Worm (Caenorhabditis elegans) whole organism, late embryonic: ENCODE data around the gene F25D1.3.

Experiments used
- C38D4.7 ChIP-seq: fragments of 200-800 bp; sonication (Bioruptor generic); optimal IDR thresholded peaks from 2 replicates; lab custom pipeline; 2018; ENCODE audit warnings: mild to moderate bottlenecking, missing genetic modification characterization, moderate library complexity, missing compliant biosample characterization
- K02D7.2 ChIP-seq: sonication (generic microtip); optimal IDR thresholded peaks from 2 replicates; lab custom pipeline; 2017; ENCODE audit warnings: mild to moderate bottlenecking, missing genetic modification characterization, missing compliant biosample characterization
- T23F11.4 ChIP-seq: fragments of 200-800 bp; sonication (Bioruptor generic); optimal IDR thresholded peaks from 2 replicates; lab custom pipeline; 2018; ENCODE audit warnings: mild to moderate bottlenecking, missing genetic modification characterization, missing compliant biosample characterization
- Y22D7AL.16 ChIP-seq: sonication (generic microtip); optimal IDR thresholded peaks from 2 replicates; lab custom pipeline; 2016; ENCODE audit warnings: missing genetic modification characterization, missing compliant biosample characterization
- ceh-14 ChIP-seq: sonication (generic microtip); optimal IDR thresholded peaks from 2 replicates; lab custom pipeline; 2016; ENCODE audit warnings: missing genotype, missing genetic modification characterization, missing compliant biosample characterization
- ceh-18 ChIP-seq: sonication (generic microtip); optimal IDR thresholded peaks from 2 replicates; lab custom pipeline; 2016; ENCODE audit warnings: missing genetic modification characterization, missing compliant biosample characterization
- ceh-2 ChIP-seq: sonication (generic microtip); optimal IDR thresholded peaks from 2 replicates; lab custom pipeline; 2016; ENCODE audit warnings: missing genotype, missing genetic modification characterization, missing compliant biosample characterization
- ceh-31 ChIP-seq: sonication (generic microtip); optimal IDR thresholded peaks from 2 replicates; lab custom pipeline; 2016; ENCODE audit warnings: missing genetic modification characterization, missing compliant biosample characterization
- ceh-34 ChIP-seq: sonication (generic microtip); optimal IDR thresholded peaks from 2 replicates; lab custom pipeline; 2016; ENCODE audit warnings: mild to moderate bottlenecking, missing genetic modification characterization, missing compliant biosample characterization
- ceh-45 ChIP-seq: fragments of 200-800 bp; sonication (Bioruptor generic); IDR thresholded peaks from 2 replicates; pipeline ENCODE4 v1.3.6; 2022; ENCODE audit warnings: missing genetic modification reagents, missing genetic modification characterization, missing compliant biosample characterization
- ceh-9 ChIP-seq: sonication (generic microtip); optimal IDR thresholded peaks from 2 replicates; lab custom pipeline; 2016; ENCODE audit warnings: mild to moderate bottlenecking, missing genetic modification characterization, inconsistent platforms, missing compliant biosample characterization
- che-1 ChIP-seq: sonication (generic microtip); optimal IDR thresholded peaks from 2 replicates; lab custom pipeline; 2016; ENCODE audit warnings: mild to moderate bottlenecking, missing genetic modification characterization, missing compliant biosample characterization
- dmd-4 ChIP-seq: sonication (generic microtip); optimal IDR thresholded peaks from 2 replicates; lab custom pipeline; 2016; ENCODE audit warnings: borderline replicate concordance, missing genetic modification characterization, missing compliant biosample characterization
- dve-1 ChIP-seq: sonication (generic microtip); optimal IDR thresholded peaks from 2 replicates; lab custom pipeline; 2017; ENCODE audit warnings: antibody characterized with exemption, mild to moderate bottlenecking, missing genetic modification characterization, missing compliant biosample characterization
- elt-4 ChIP-seq: sonication (generic microtip); optimal IDR thresholded peaks from 2 replicates; lab custom pipeline; 2016; ENCODE audit warnings: missing genetic modification characterization, missing compliant biosample characterization
- ets-4 ChIP-seq: sonication (generic microtip); optimal IDR thresholded peaks from 2 replicates; lab custom pipeline; 2016; ENCODE audit warnings: missing genetic modification characterization, missing compliant biosample characterization
- fax-1 ChIP-seq: sonication (generic microtip); optimal IDR thresholded peaks from 2 replicates; lab custom pipeline; 2016; ENCODE audit warnings: missing genotype, missing genetic modification characterization, missing compliant biosample characterization
- fkh-6 ChIP-seq: sonication (generic microtip); optimal IDR thresholded peaks from 2 replicates; lab custom pipeline; 2016; ENCODE audit warnings: missing genetic modification characterization, missing compliant biosample characterization
- gmeb-2 ChIP-seq: sonication (generic microtip); optimal IDR thresholded peaks from 2 replicates; lab custom pipeline; 2016; ENCODE audit warnings: missing genetic modification characterization, inconsistent platforms, missing compliant biosample characterization
- hlh-13 ChIP-seq: fragments of 200-800 bp; sonication (Bioruptor generic); optimal IDR thresholded peaks from 2 replicates; lab custom pipeline; 2018; ENCODE audit warnings: mild to moderate bottlenecking, missing genetic modification characterization, missing compliant biosample characterization
- hlh-15 ChIP-seq: sonication (generic microtip); optimal IDR thresholded peaks from 2 replicates; lab custom pipeline; 2016; ENCODE audit warnings: missing genetic modification characterization, missing compliant biosample characterization
- hlh-6 ChIP-seq: sonication (generic microtip); optimal IDR thresholded peaks from 2 replicates; lab custom pipeline; 2016; ENCODE audit warnings: missing genotype, missing genetic modification characterization, missing compliant biosample characterization
- hlh-8 ChIP-seq: sonication (generic microtip); optimal IDR thresholded peaks from 2 replicates; lab custom pipeline; 2016; ENCODE audit warnings: missing genotype, missing genetic modification characterization, missing compliant biosample characterization
- lim-6 ChIP-seq: sonication (generic microtip); optimal IDR thresholded peaks from 2 replicates; lab custom pipeline; 2016; ENCODE audit warnings: missing genetic modification characterization, missing compliant biosample characterization
- mec-3 ChIP-seq: sonication (generic microtip); optimal IDR thresholded peaks from 2 replicates; lab custom pipeline; 2016; ENCODE audit warnings: borderline replicate concordance, missing genetic modification characterization, missing compliant biosample characterization
- nhr-11 ChIP-seq: fragments of 150-350 bp; optimal IDR thresholded peaks from 2 replicates; lab custom pipeline; 2014; ENCODE audit warnings: missing biosample characterization, missing genetic modification characterization
- nhr-232 ChIP-seq: sonication (generic microtip); optimal IDR thresholded peaks from 2 replicates; lab custom pipeline; 2016; ENCODE audit warnings: missing genetic modification characterization, missing compliant biosample characterization
- npax-4 ChIP-seq: sonication (generic microtip); optimal IDR thresholded peaks from 2 replicates; lab custom pipeline; 2016; ENCODE audit warnings: missing genetic modification characterization, missing compliant biosample characterization
- odd-2 ChIP-seq: sonication (generic microtip); optimal IDR thresholded peaks from 2 replicates; lab custom pipeline; 2017; ENCODE audit warnings: antibody characterized with exemption, mild to moderate bottlenecking, missing genetic modification characterization, missing compliant biosample characterization
- pat-9 ChIP-seq: fragments of 200-800 bp; sonication (Bioruptor generic); optimal IDR thresholded peaks from 2 replicates; lab custom pipeline; 2018; ENCODE audit warnings: mild to moderate bottlenecking, missing genetic modification characterization, moderate library complexity, missing compliant biosample characterization
- pha-4 ChIP-seq: fragments of 150-350 bp; optimal IDR thresholded peaks from 2 replicates; lab custom pipeline; 2018; ENCODE audit warnings: missing biosample characterization, missing genetic modification reagents, missing genetic modification characterization
- pqm-1 ChIP-seq: sonication (generic microtip); optimal IDR thresholded peaks from 2 replicates; lab custom pipeline; 2016; ENCODE audit warnings: missing genetic modification characterization, missing compliant biosample characterization
- sdc-2 ChIP-seq: sonication (generic microtip); optimal IDR thresholded peaks from 2 replicates; lab custom pipeline; 2016; ENCODE audit warnings: missing genotype, missing genetic modification characterization, missing compliant biosample characterization
- tbx-2 ChIP-seq: sonication (generic microtip); optimal IDR thresholded peaks from 2 replicates; lab custom pipeline; 2016; ENCODE audit warnings: missing genetic modification characterization, missing compliant biosample characterization
- unc-3 ChIP-seq, 2 experiments: fragments of 200-800 bp in 1 of 2; sonication (Bioruptor generic) in 1 of 2; sonication (generic microtip) in 1 of 2; conservative IDR thresholded peaks in 1 of 2; optimal IDR thresholded peaks in 1 of 2; 2 replicates each; pipeline versions ENCODE4 v1.3.6 to Lab custom; 2016 to 2022; ENCODE audit warnings: missing compliant biosample characterization in 2 of 2, missing genetic modification characterization in 2 of 2, missing genetic modification reagents in 1 of 2
- unc-55 ChIP-seq: sonication (generic microtip); optimal IDR thresholded peaks from 2 replicates; lab custom pipeline; 2017; ENCODE audit warnings: missing biosample characterization, missing genetic modification reagents, missing genetic modification characterization
- unc-86 ChIP-seq: sonication (generic microtip); optimal IDR thresholded peaks from 2 replicates; lab custom pipeline; 2016; ENCODE audit warnings: missing genetic modification characterization, missing compliant biosample characterization

The F25D1.3 gene

ce11 chrV:10555239-10555638, 26.7 kb downstream of the F25D1.3 start, which contains the start of gene F32G8.3:
F32G8.3 (minus strand) TSS chrV:10555339.
- TF ChIP-seq fkh-6 (tag; lab: Kevin White, UChicago) (no peak), ceh-45 (GFP tag; lab: Robert Waterston, UW) (no peak), npax-4 (tag; lab: Kevin White, UChicago) (no peak), fax-1 (tag; lab: Kevin White, UChicago) (no peak), Y22D7AL.16 (tag; lab: Kevin White, UChicago) (no peak), ets-4 (tag; lab: Kevin White, UChicago) (no peak), ceh-14 (tag; lab: Kevin White, UChicago) (no peak)

ce11 chrV:10556362-10556761, 27.8 kb downstream of the F25D1.3 start:
- no peak for TF ChIP-seq pat-9
- no peak for TF ChIP-seq ceh-18 (tag; lab: Kevin White, UChicago)
- no peak for TF ChIP-seq dmd-4 (tag; lab: Kevin White, UChicago)
- no peak for TF ChIP-seq nhr-232 (tag; lab: Kevin White, UChicago)
- TF ChIP-seq elt-4 (tag; lab: Kevin White, UChicago): no peak
- no peak for TF ChIP-seq unc-3 (GFP tag; conservative IDR thresholded peaks at IDR 0.05; lab: Robert Waterston, UW)
- TF ChIP-seq unc-3 (tag; optimal IDR thresholded peaks at IDR 0.05; lab: Kevin White, UChicago): no peak
- no peak for TF ChIP-seq gmeb-2 (tag; lab: Kevin White, UChicago)
- no peak for TF ChIP-seq ceh-9 (tag; lab: Kevin White, UChicago)
- TF ChIP-seq unc-55 (GFP tag; lab: Kevin White, UChicago): no peak
- TF ChIP-seq pha-4 (tag; lab: Kevin White, UChicago): no peak
- TF ChIP-seq sdc-2 (tag; lab: Kevin White, UChicago): no peak
- no peak for TF ChIP-seq ceh-34 (tag; lab: Kevin White, UChicago)
- TF ChIP-seq, all 69 proteins: peak for 0

- no peak for TF ChIP-seq hlh-8 (tag; lab: Kevin White, UChicago)
- no peak for TF ChIP-seq odd-2
- no peak for TF ChIP-seq ceh-31
- no peak for TF ChIP-seq pqm-1
- no peak for TF ChIP-seq unc-86
- TF ChIP-seq hlh-6 (tag; lab: Kevin White, UChicago): no peak
- no peak for TF ChIP-seq ceh-18 (tag; lab: Kevin White, UChicago)
- TF ChIP-seq hlh-15 (tag; lab: Kevin White, UChicago): no peak
Observed at ce11 chrV:10557094-10557493, 28.6 kb downstream of the F25D1.3 start.

ce11 chrV:10557676-10558075, 29.2 kb downstream of the F25D1.3 start, which contains the start of gene best-14:
best-14 (plus strand) TSS chrV:10557976.
- no peak for TF ChIP-seq tbx-2 (tag; lab: Kevin White, UChicago)
- no peak for TF ChIP-seq mec-3 (tag; lab: Kevin White, UChicago)

ce11 chrV:10560621-10561020, 32.1 kb downstream of the F25D1.3 start, which contains the start of gene col-152:
col-152 (plus strand) TSS chrV:10560921.
- TF ChIP-seq K02D7.2 (tag; lab: Kevin White, UChicago) (no peak), elt-4 (tag; lab: Kevin White, UChicago) (no peak), dve-1 (tag; lab: Kevin White, UChicago) (no peak), ets-4 (tag; lab: Kevin White, UChicago) (no peak), unc-3 (GFP tag; conservative IDR thresholded peaks at IDR 0.05; lab: Robert Waterston, UW) (no peak), unc-3 (tag; optimal IDR thresholded peaks at IDR 0.05; lab: Kevin White, UChicago) (no peak), che-1 (tag; lab: Kevin White, UChicago) (no peak), lim-6 (tag; lab: Kevin White, UChicago) (no peak), ceh-9 (tag; lab: Kevin White, UChicago) (no peak), hlh-15 (tag; lab: Kevin White, UChicago) (no peak), T23F11.4 (GFP tag; lab: Kevin White, UChicago) (no peak), C38D4.7 (GFP tag; lab: Kevin White, UChicago) (no peak), ceh-45 (GFP tag; lab: Robert Waterston, UW) (no peak), ceh-2 (tag; lab: Kevin White, UChicago) (no peak), unc-86 (no peak), nhr-11 (no peak), pqm-1 (no peak), hlh-6 (tag; lab: Kevin White, UChicago) (no peak), nhr-232 (tag; lab: Kevin White, UChicago) (no peak), hlh-13 (GFP tag; lab: Kevin White, UChicago) (no peak)
- TF ChIP-seq, all 69 proteins: peak for 0
